Worm (Caenorhabditis elegans): ENCODE measurements around the gene F13B12.1.

DNA sequence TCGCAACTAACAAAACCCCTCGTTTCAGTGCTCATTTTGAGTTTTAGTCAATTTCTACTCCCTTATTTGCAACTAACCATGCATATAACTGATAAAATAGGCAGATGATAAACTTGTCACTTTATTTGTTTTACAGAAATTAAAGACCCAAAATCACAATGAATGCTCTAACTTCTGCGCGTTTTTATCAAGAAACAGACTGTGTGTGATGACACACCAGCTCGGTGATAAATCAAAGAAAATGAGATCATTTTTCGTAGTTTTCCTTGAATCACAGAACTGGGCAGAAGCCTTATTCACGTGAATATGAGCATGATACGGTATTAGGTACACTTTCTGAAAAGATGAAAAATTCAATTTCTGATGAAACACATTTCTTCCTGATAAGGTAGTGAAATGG is 38.7 kb upstream of the F13B12.1 start:
- TF ChIP-seq pha-4 (tag; optimal IDR thresholded peaks at IDR 0.05) (no peak), hlh-6 (tag; optimal IDR thresholded peaks at IDR 0.05) (no peak), nhr-11 (tag; optimal IDR thresholded peaks at IDR 0.05) (no peak), ceh-2 (tag; optimal IDR thresholded peaks at IDR 0.05) (no peak), nhr-232 (tag; optimal IDR thresholded peaks at IDR 0.05) (no peak), ama-1 (optimal IDR thresholded peaks at IDR 0.05) (no peak), dmd-4 (tag; optimal IDR thresholded peaks at IDR 0.05; ENCODE audit: borderline replicate concordance) (no peak), ceh-31 (tag; optimal IDR thresholded peaks at IDR 0.05) (no peak), unc-55 (GFP tag; optimal IDR thresholded peaks at IDR 0.05) (no peak), pag-3 (tag; optimal IDR thresholded peaks at IDR 0.05; ENCODE audit: borderline replicate concordance) (no peak)
